Fruit fly (Drosophila melanogaster): ENCODE measurements around the gene CG4198.

The CG4198 gene

dm6 chrX:5311838-5312339, 1.2 kb upstream of the CG4198 start, which contains the start of the genes TrxT and dhd (continued):
- TF ChIP-seq pfk (GFP tag; optimal IDR thresholded peaks at IDR 0.05) (no peak), Ets65A (GFP tag) (no peak), chm (GFP tag; IDR thresholded peaks at IDR 0.05) (peak; percentile 58), gsb (GFP tag; IDR thresholded peaks at IDR 0.05) (no peak), grau (tag; optimal IDR thresholded peaks at IDR 0.05) (peak; percentile 22), pnt (GFP tag; optimal IDR thresholded peaks at IDR 0.05) (no peak), CG17829 (tag; optimal IDR thresholded peaks at IDR 0.05) (no peak), twi (tag; optimal IDR thresholded peaks at IDR 0.05) (no peak), CG2116 (GFP tag; optimal IDR thresholded peaks at IDR 0.05) (peak; percentile 42), Hmr (GFP tag; optimal IDR thresholded peaks at IDR 0.05) (no peak), tx (GFP tag; optimal IDR thresholded peaks at IDR 0.05) (no peak), CG6791 (GFP tag; IDR thresholded peaks at IDR 0.05; ENCODE audit: partially characterized antibody) (peak; percentile 70), sens-2 (GFP tag; IDR thresholded peaks at IDR 0.05) (no peak), Hsf (GFP tag; optimal IDR thresholded peaks at IDR 0.05) (no peak), ci (GFP tag; IDR thresholded peaks at IDR 0.05) (peak; percentile 64; the same call in 2 of the 3 replicates), pan (optimal IDR thresholded peaks at IDR 0.05) (no peak), pan (GFP tag; optimal IDR thresholded peaks at IDR 0.05 in 1 of 2, IDR thresholded peaks at IDR 0.05 in 1 of 2) (peak in 1 of 2 experiments; percentile 58), D (optimal IDR thresholded peaks at IDR 0.05) (no peak), D (GFP tag; optimal IDR thresholded peaks at IDR 0.05) (no peak), nom (GFP tag; optimal IDR thresholded peaks at IDR 0.05) (peak; percentile 27), Drgx (GFP tag; IDR thresholded peaks at IDR 0.05) (peak; percentile 69), CkIIα-i1 (GFP tag; IDR thresholded peaks at IDR 0.05) (no peak), crp (GFP tag; optimal IDR thresholded peaks at IDR 0.05) (no peak), Bteb2 (GFP tag; optimal IDR thresholded peaks at IDR 0.05) (no peak), gt (GFP tag; IDR thresholded peaks at IDR 0.05) (no peak), zen (tag; optimal IDR thresholded peaks at IDR 0.05) (no peak), Taf1 (GFP tag; IDR thresholded peaks at IDR 0.05) (no peak), kah (GFP tag; optimal IDR thresholded peaks at IDR 0.05) (no peak), CG1024 (GFP tag; IDR thresholded peaks at IDR 0.05) (0 out of 2 replicates have a peak, but pooled peaks have one; percentile 38), dmrt99B (tag; optimal IDR thresholded peaks at IDR 0.05) (no peak), CG11247 (GFP tag; IDR thresholded peaks at IDR 0.05) (peak; percentile 36; the same call in 1 of the 2 replicates), MBD-R2 (GFP tag; IDR thresholded peaks at IDR 0.05) (peak; percentile 70), CG34422 (GFP tag; IDR thresholded peaks at IDR 0.05) (peak; percentile 45; the same call in 1 of the 3 replicates), CG10565 (GFP tag; optimal IDR thresholded peaks at IDR 0.05) (no peak), PHDP (tag; optimal IDR thresholded peaks at IDR 0.05) (no peak), CG14710 (tag; optimal IDR thresholded peaks at IDR 0.05) (peak; percentile 34), ind (GFP tag; optimal IDR thresholded peaks at IDR 0.05) (peak; percentile 9), unpg (GFP tag; optimal IDR thresholded peaks at IDR 0.05) (no peak), Max (GFP tag; optimal IDR thresholded peaks at IDR 0.05) (peak; percentile 6), knrl (GFP tag; IDR thresholded peaks at IDR 0.05; ENCODE audit: partially characterized antibody) (peak; percentile 40; the same call in 2 of the 3 replicates), Chrac-16 (GFP tag; optimal IDR thresholded peaks at IDR 0.05) (no peak), sc (optimal IDR thresholded peaks at IDR 0.05) (no peak), sc (GFP tag; optimal IDR thresholded peaks at IDR 0.05) (no peak), dan (GFP tag; IDR thresholded peaks at IDR 0.05) (no peak), CG14667 (GFP tag; IDR thresholded peaks at IDR 0.05) (no peak), CG1602 (GFP tag; optimal IDR thresholded peaks at IDR 0.05) (no peak), Pdp1 (GFP tag; optimal IDR thresholded peaks at IDR 0.05) (peak in 1 of 2 experiments; percentile 25), CG15479 (GFP tag; optimal IDR thresholded peaks at IDR 0.05) (no peak), gce (GFP tag; IDR thresholded peaks at IDR 0.05) (no peak), CG18599 (GFP tag; optimal IDR thresholded peaks at IDR 0.05) (no peak), Abd-B (GFP tag; optimal IDR thresholded peaks at IDR 0.05) (no peak)
